Worm (Caenorhabditis elegans) whole organism, young adult: ENCODE results near the gene T02H6.3.

ENCODE experiments used
- B0261.1 ChIP-seq: sonication (generic microtip); optimal IDR thresholded peaks from 2 replicates; lab custom pipeline; 2016; ENCODE audit warnings: mild to moderate bottlenecking, missing genetic modification characterization, moderate library complexity, missing compliant biosample characterization
- B0336.3 ChIP-seq: fragments of 200-800 bp; sonication (Bioruptor generic); IDR thresholded peaks from 2 replicates; pipeline ENCODE4 v1.3.6; 2022; ENCODE audit warnings: missing genetic modification characterization, missing compliant biosample characterization
- C06A6.2 ChIP-seq: fragments of 200-800 bp; sonication (Bioruptor generic); conservative IDR thresholded peaks from 2 replicates; pipeline ENCODE4 v1.3.6; 2022; ENCODE audit warnings: missing genetic modification characterization, missing compliant biosample characterization
- F33H1.4 ChIP-seq: fragments of 200-800 bp; sonication (Bioruptor generic); IDR thresholded peaks from 2 replicates; pipeline ENCODE4 v1.3.6; 2022; ENCODE audit warnings: missing genetic modification reagents, missing genetic modification characterization, missing compliant biosample characterization
- F49E8.2 ChIP-seq: sonication (generic microtip); optimal IDR thresholded peaks from 3 replicates; lab custom pipeline; 2017; ENCODE audit warnings: missing genetic modification characterization, mild to moderate bottlenecking, missing compliant biosample characterization, antibody characterized with exemption, moderate library complexity; ENCODE audit not compliant: insufficient read depth
- ZK185.1 ChIP-seq: sonication (generic microtip); optimal IDR thresholded peaks from 2 replicates; lab custom pipeline; 2016; ENCODE audit warnings: mild to moderate bottlenecking, missing genetic modification characterization, missing compliant biosample characterization; ENCODE audit not compliant: poor library complexity, severe bottlenecking
- aptf-2 ChIP-seq: fragments of 200-800 bp; sonication (Bioruptor generic); conservative IDR thresholded peaks from 2 replicates; pipeline ENCODE4 v1.3.6; 2022; ENCODE audit warnings: missing genetic modification reagents, missing genetic modification characterization, missing compliant biosample characterization
- athp-1 ChIP-seq: sonication (generic microtip); optimal IDR thresholded peaks from 2 replicates; lab custom pipeline; 2017; ENCODE audit warnings: mild to moderate bottlenecking, missing genetic modification characterization, missing compliant biosample characterization
- cebp-1 ChIP-seq, 2 experiments: fragments of 200-800 bp in 1 of 2; sonication (Bioruptor generic) in 1 of 2; sonication (generic microtip) in 1 of 2; IDR thresholded peaks in 1 of 2; optimal IDR thresholded peaks in 1 of 2; 2 replicates each; pipeline versions ENCODE4 v1.3.6 to Lab custom; 2017 to 2022; ENCODE audit warnings: missing compliant biosample characterization in 2 of 2, missing genetic modification characterization in 2 of 2, mild to moderate bottlenecking in 1 of 2, missing genetic modification reagents in 1 of 2, moderate library complexity in 1 of 2
- ceh-79 ChIP-seq: sonication (generic microtip); optimal IDR thresholded peaks from 2 replicates; lab custom pipeline; 2017; ENCODE audit warnings: mild to moderate bottlenecking, missing genetic modification characterization, missing compliant biosample characterization
- chd-7 ChIP-seq: sonication (generic microtip); optimal IDR thresholded peaks from 2 replicates; lab custom pipeline; 2016; ENCODE audit warnings: mild to moderate bottlenecking, missing genetic modification characterization, moderate library complexity, missing compliant biosample characterization
- egrh-3 ChIP-seq: fragments of 200-800 bp; sonication (Bioruptor generic); IDR thresholded peaks from 2 replicates; pipeline ENCODE4 v1.3.6; 2022; ENCODE audit warnings: missing genetic modification reagents, missing genetic modification characterization, missing compliant biosample characterization
- hmg-1.2 ChIP-seq: fragments of 200-800 bp; sonication (Bioruptor generic); IDR thresholded peaks from 2 replicates; pipeline ENCODE4 v1.3.6; 2022; ENCODE audit warnings: missing genetic modification reagents, missing genetic modification characterization, missing compliant biosample characterization
- lag-1 ChIP-seq: fragments of 200-800 bp; sonication (Bioruptor generic); IDR thresholded peaks from 2 replicates; pipeline ENCODE4 v1.3.6; 2022; ENCODE audit warnings: missing genetic modification reagents, missing genetic modification characterization, missing compliant biosample characterization
- let-607 ChIP-seq, 2 experiments: fragments of 200-800 bp in 1 of 2; sonication (Bioruptor generic) in 1 of 2; sonication (generic microtip) in 1 of 2; optimal IDR thresholded peaks; 2 replicates each; lab custom pipeline; 2016 to 2018; ENCODE audit warnings: mild to moderate bottlenecking in 2 of 2, missing compliant biosample characterization in 2 of 2, missing genetic modification characterization in 2 of 2, moderate library complexity in 2 of 2, missing genotype in 1 of 2
- lin-26 ChIP-seq: fragments of 200-800 bp; sonication (Bioruptor generic); IDR thresholded peaks from 2 replicates; pipeline ENCODE4 v1.3.6; 2022; ENCODE audit warnings: missing genetic modification reagents, missing genetic modification characterization, missing compliant biosample characterization
- lin-40 ChIP-seq: sonication (generic microtip); optimal IDR thresholded peaks from 2 replicates; lab custom pipeline; 2016; ENCODE audit warnings: missing genetic modification characterization, mild to moderate bottlenecking, missing compliant biosample characterization, missing genotype, missing genetic modification reagents
- lsl-1 ChIP-seq: fragments of 200-800 bp; sonication (Bioruptor generic); optimal IDR thresholded peaks from 2 replicates; lab custom pipeline; 2018; ENCODE audit warnings: mild to moderate bottlenecking, missing genetic modification characterization, moderate library complexity, missing compliant biosample characterization
- mcd-1 ChIP-seq: fragments of 200-800 bp; sonication (Bioruptor generic); IDR thresholded peaks from 2 replicates; pipeline ENCODE4 v1.3.6; 2022; ENCODE audit warnings: missing genetic modification reagents, missing genetic modification characterization, missing compliant biosample characterization
- mes-4 ChIP-seq: sonication (generic microtip); optimal IDR thresholded peaks from 2 replicates; lab custom pipeline; 2016; ENCODE audit warnings: missing genotype, missing genetic modification characterization, missing compliant biosample characterization
- nhr-80 ChIP-seq: sonication (generic microtip); optimal IDR thresholded peaks from 2 replicates; lab custom pipeline; 2016; ENCODE audit warnings: missing genetic modification characterization, missing compliant biosample characterization
- nhr-90 ChIP-seq: sonication (generic microtip); optimal IDR thresholded peaks from 2 replicates; lab custom pipeline; 2016; ENCODE audit warnings: missing genotype, mild to moderate bottlenecking, missing genetic modification characterization, missing compliant biosample characterization
- rec-8 ChIP-seq, 2 experiments: sonication (generic microtip); optimal IDR thresholded peaks; 2 replicates each; lab custom pipeline; 2016; ENCODE audit warnings: mild to moderate bottlenecking in 2 of 2, missing genetic modification characterization in 2 of 2, missing genetic modification reagents in 2 of 2, missing genotype in 2 of 2, missing biosample characterization in 1 of 2, missing compliant biosample characterization in 1 of 2, moderate library complexity in 1 of 2
- ztf-18 ChIP-seq: sonication (generic microtip); optimal IDR thresholded peaks from 2 replicates; lab custom pipeline; 2016; ENCODE audit warnings: missing genotype, mild to moderate bottlenecking, missing genetic modification characterization, missing compliant biosample characterization
- ztf-25 ChIP-seq: fragments of 200-800 bp; sonication (Bioruptor generic); IDR thresholded peaks from 2 replicates; pipeline ENCODE4 v1.3.6; 2022; ENCODE audit warnings: missing genetic modification reagents, missing genetic modification characterization, missing compliant biosample characterization

The T02H6.3 gene

DNA sequence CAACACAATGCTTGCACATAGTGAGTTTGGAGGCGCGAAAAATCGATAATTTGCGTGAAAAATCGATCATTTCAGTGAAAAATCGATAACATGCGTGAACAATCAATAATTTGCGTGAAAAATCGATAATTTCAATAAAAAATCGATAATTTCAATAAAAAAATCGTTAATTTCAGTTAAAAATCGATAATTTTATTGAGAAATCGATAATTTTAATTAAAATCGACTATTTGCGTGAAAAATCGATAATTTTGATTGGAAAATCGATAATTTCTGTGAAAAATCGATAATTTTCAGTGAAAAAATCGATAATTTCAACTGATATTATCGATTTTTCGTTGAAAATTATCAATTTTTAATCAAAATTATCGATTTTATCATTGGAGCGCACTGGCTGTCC, 32.4 kb downstream of the T02H6.3 start:
- no peak for TF ChIP-seq chd-7 (tag; lab: Kevin White, UChicago)
- 0 out of 2 replicates have a peak, but pooled peaks have one; percentile 12 for TF ChIP-seq B0336.3 (GFP tag; lab: Robert Waterston, UW)

DNA sequence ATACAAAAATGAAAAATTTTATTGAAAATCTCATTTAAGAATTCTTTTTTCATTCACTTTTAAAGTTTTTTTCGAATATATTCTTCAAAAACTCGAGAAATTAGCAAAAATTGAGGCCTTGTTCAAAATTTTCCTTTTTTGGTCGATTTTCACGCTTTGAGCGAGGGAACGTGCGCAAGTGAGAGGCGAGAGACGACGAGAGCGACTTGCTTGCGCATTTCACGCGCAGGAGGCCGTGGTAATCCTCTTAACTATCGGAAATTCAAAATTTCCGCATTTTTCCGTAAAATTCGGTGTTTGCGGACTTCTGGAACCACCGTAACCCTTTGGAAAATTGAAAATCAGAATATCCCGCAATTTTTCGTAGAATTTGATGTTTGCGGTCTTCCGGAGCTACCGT, 38.3 kb downstream of the T02H6.3 start:
- TF ChIP-seq mcd-1 (GFP tag; lab: Robert Waterston, UW) (peak; percentile 53), ztf-18 (tag; lab: Kevin White, UChicago) (peak; percentile 32), hmg-1.2 (GFP tag; lab: Robert Waterston, UW) (peak; percentile 78), mes-4 (no peak)
- TF ChIP-seq, all 124 proteins: peak for 3

DNA sequence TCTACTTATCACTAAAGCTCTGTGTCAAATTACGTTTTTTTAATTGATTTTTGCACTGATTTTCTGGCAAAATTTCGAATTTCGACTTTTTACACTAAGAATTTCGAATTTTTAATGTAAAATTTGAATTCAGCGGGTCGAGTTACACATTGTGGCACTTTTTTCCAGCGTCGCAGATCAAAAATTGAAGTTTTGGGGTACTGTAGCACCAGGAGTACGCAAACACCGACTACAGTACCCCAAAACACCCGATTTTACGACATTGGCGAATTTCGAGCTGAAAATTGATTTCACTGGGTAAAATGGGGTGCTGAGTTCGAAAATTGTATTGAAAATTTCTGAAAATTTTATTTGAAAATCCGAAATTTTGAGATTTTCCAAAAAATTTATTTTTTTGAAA, 40.7 kb downstream of the T02H6.3 start:
- TF ChIP-seq F33H1.4 (0 out of 2 replicates have a peak, but pooled peaks have one; percentile 9), athp-1 (tag; lab: Kevin White, UChicago) (peak; percentile 18), ceh-79 (no peak), lsl-1 (GFP tag; lab: Kevin White, UChicago) (peak; percentile 55), lin-26 (GFP tag; lab: Robert Waterston, UW) (no peak)

DNA sequence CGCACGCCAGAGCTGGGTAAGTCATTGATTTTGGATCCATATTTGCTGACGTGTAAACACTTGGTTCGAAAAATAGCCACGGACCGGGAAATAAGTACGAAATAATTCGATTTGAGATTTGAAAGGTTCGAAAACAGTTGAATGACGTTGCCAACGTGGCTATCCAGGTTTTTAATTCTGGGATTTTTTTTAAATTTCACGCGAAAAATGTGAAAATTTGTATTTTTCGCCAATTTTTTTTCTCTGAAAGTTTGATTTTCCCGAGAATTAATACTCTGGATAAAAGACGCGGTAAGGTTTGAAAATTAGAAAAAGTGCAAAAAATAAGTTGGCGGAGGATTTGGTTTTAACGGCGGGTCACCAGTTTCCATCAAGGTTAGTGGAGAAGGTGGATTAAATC, 49.2 kb downstream of the T02H6.3 start, which contains the start of gene fbxc-48:
Gene fbxc-48, minus strand, starts transcription at position 101 of the 400 bp plus-strand sequence.
- TF ChIP-seq lin-40 (tag; lab: Kevin White, UChicago) (no peak), ztf-25 (GFP tag; lab: Robert Waterston, UW) (no peak), cebp-1 (GFP tag; IDR thresholded peaks at IDR 0.05; lab: Robert Waterston, UW) (no peak), cebp-1 (tag; optimal IDR thresholded peaks at IDR 0.05; lab: Kevin White, UChicago) (no peak), B0261.1 (no peak), lag-1 (GFP tag; lab: Robert Waterston, UW) (no peak), mes-4 (no peak), rec-8 (tag; optimal IDR thresholded peaks at IDR 0.05; lab: Kevin White, UChicago) (no peak), C06A6.2 (GFP tag; lab: Robert Waterston, UW) (no peak), ZK185.1 (tag; lab: Kevin White, UChicago) (no peak), egrh-3 (GFP tag; lab: Robert Waterston, UW) (no peak), let-607 (tag; optimal IDR thresholded peaks at IDR 0.05; lab: Kevin White, UChicago) (no peak), nhr-80 (tag; lab: Kevin White, UChicago) (no peak), F49E8.2 (tag; lab: Kevin White, UChicago) (no peak), nhr-90 (tag; lab: Kevin White, UChicago) (no peak), aptf-2 (GFP tag; lab: Robert Waterston, UW) (no peak)
